Worm (Caenorhabditis elegans) whole organism, young adult: ENCODE measurements around the gene mbk-2.

ENCODE experiments used
- B0261.1 ChIP-seq: sonication (generic microtip); optimal IDR thresholded peaks from 2 replicates; lab custom pipeline; 2016; ENCODE audit warnings: mild to moderate bottlenecking, missing genetic modification characterization, moderate library complexity, missing compliant biosample characterization
- B0336.3 ChIP-seq: fragments of 200-800 bp; sonication (Bioruptor generic); IDR thresholded peaks from 2 replicates; pipeline ENCODE4 v1.3.6; 2022; ENCODE audit warnings: missing genetic modification characterization, missing compliant biosample characterization
- F49E8.2 ChIP-seq: sonication (generic microtip); optimal IDR thresholded peaks from 3 replicates; lab custom pipeline; 2017; ENCODE audit warnings: missing genetic modification characterization, mild to moderate bottlenecking, missing compliant biosample characterization, antibody characterized with exemption, moderate library complexity; ENCODE audit not compliant: insufficient read depth
- hlh-26 ChIP-seq: fragments of 200-800 bp; sonication (Bioruptor generic); conservative IDR thresholded peaks from 2 replicates; pipeline ENCODE4 v1.3.6; 2022; ENCODE audit warnings: missing genetic modification reagents, missing genetic modification characterization, missing compliant biosample characterization
- lsy-27 ChIP-seq: sonication (generic microtip); optimal IDR thresholded peaks from 2 replicates; lab custom pipeline; 2017; ENCODE audit warnings: missing genetic modification characterization, mild to moderate bottlenecking, missing compliant biosample characterization, antibody characterized with exemption, missing genotype, borderline replicate concordance; ENCODE audit not compliant: insufficient read depth
- snpc-4 ChIP-seq, 5 experiments: fragments of 150-350 bp in 1 of 5; sonication (generic microtip) in 4 of 5; optimal IDR thresholded peaks; 2 replicates each; lab custom pipeline; 2014 to 2018; ENCODE audit warnings: missing genetic modification characterization in 5 of 5, missing biosample characterization in 3 of 5, antibody characterized with exemption in 2 of 5, mild to moderate bottlenecking in 2 of 5, missing compliant biosample characterization in 2 of 5, missing genotype in 2 of 5, moderate library complexity in 2 of 5, missing genetic modification reagents in 1 of 5
- tbp1 ChIP-seq: fragments of 200-800 bp; sonication (Bioruptor generic); optimal IDR thresholded peaks from 2 replicates; lab custom pipeline; 2018; ENCODE audit warnings: mild to moderate bottlenecking, missing genetic modification characterization, missing compliant biosample characterization
- unc-62 ChIP-seq: fragments of 150-350 bp; optimal IDR thresholded peaks from 2 replicates; lab custom pipeline; 2014; ENCODE audit warnings: missing biosample characterization, missing genetic modification reagents, missing genetic modification characterization

DNA sequence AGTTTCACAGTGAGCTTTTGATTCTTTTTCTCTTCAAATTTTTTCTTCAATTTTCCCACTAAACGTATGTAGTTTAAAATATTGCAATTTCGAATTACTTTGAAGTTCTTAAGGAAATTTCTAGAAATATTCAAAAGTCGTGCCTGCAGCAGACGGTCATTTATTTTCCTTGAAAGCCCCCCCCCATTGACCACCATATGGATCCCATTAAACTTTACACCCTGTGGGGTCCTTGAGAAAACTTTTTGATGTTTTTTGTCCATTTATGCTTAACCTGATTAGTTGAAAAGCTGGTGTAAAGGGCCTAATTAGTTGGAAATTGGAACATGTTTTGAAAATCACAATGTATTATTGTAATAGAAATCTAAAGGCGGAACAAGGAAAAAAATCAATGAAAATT is 549 bp downstream of the mbk-2 start:
- TF ChIP-seq B0261.1 (no peak), lsy-27 (tag; lab: Kevin White, UChicago) (no peak), F49E8.2 (tag; lab: Kevin White, UChicago) (no peak), hlh-26 (GFP tag; lab: Robert Waterston, UW) (no peak), tbp1 (no peak), unc-62 (GFP tag; lab: Kevin White, UChicago) (no peak), B0336.3 (GFP tag; lab: Robert Waterston, UW) (no peak), snpc-4 (GFP tag; optimal IDR thresholded peaks at IDR 0.05; lab: Kevin White, UChicago) (no peak), snpc-4 (tag; optimal IDR thresholded peaks at IDR 0.05; lab: Kevin White, UChicago) (no peak)
